Worm (Caenorhabditis elegans): ENCODE results near the gene F31E3.12.
"Not testable (repeated sequence)": the region's sequence is repeated elsewhere in the genome, so short reads cannot be mapped to it uniquely, and the experiment has no call there.

F31E3.12 gene

ce11 chrIII:6973682-6974081 lies 4.5 kb downstream of the F31E3.12 start, which contains the start of gene F31E3.2:
TSS of gene F31E3.2 (plus strand) at chrIII:6973982.
- TF ChIP-seq scrt-1 (GFP tag; IDR thresholded peaks at IDR 0.05) (no peak), tbx-11 (GFP tag; IDR thresholded peaks at IDR 0.05) (no peak), tbx-37 (GFP tag; conservative IDR thresholded peaks at IDR 0.05) (no peak), flt-1 (GFP tag; IDR thresholded peaks at IDR 0.05) (no peak), ceh-36 (tag; optimal IDR thresholded peaks at IDR 0.05) (no peak), tra-4 (tag; optimal IDR thresholded peaks at IDR 0.05) (no peak), sea-1 (GFP tag; conservative IDR thresholded peaks at IDR 0.05) (no peak), pes-1 (GFP tag; IDR thresholded peaks at IDR 0.05) (no peak), ets-7 (tag; optimal IDR thresholded peaks at IDR 0.05) (no peak), ama-1 (optimal IDR thresholded peaks at IDR 0.05) (no peak), F13C5.2 (tag; optimal IDR thresholded peaks at IDR 0.05) (no peak)

- no peak for TF ChIP-seq hmg-4 (GFP tag; optimal IDR thresholded peaks at IDR 0.05)
- no peak for TF ChIP-seq pes-1 (GFP tag; IDR thresholded peaks at IDR 0.05)
- TF ChIP-seq tra-4 (tag; optimal IDR thresholded peaks at IDR 0.05), result no peak
- no peak for TF ChIP-seq F13C5.2 (tag; optimal IDR thresholded peaks at IDR 0.05)
- no peak for TF ChIP-seq scrt-1 (GFP tag; IDR thresholded peaks at IDR 0.05)
- no peak for TF ChIP-seq ama-1 (optimal IDR thresholded peaks at IDR 0.05)
These were observed 5.8 kb downstream of the F31E3.12 start for ce11 chrIII:6974952-6975351.

ce11 chrIII:6978875-6979274 lies 9.7 kb downstream of the F31E3.12 start:
- TF ChIP-seq hnd-1 (tag; optimal IDR thresholded peaks at IDR 0.05), result no peak
- 0 out of 2 replicates have a peak, but pooled peaks have one; percentile 7 for TF ChIP-seq scrt-1 (GFP tag; IDR thresholded peaks at IDR 0.05)
- TF ChIP-seq ama-1 (optimal IDR thresholded peaks at IDR 0.05), result no peak
- no peak for TF ChIP-seq F13C5.2 (tag; optimal IDR thresholded peaks at IDR 0.05)
- no peak for TF ChIP-seq pes-1 (GFP tag; IDR thresholded peaks at IDR 0.05)
- TF ChIP-seq tbx-11 (GFP tag; IDR thresholded peaks at IDR 0.05), result no peak
- no peak for TF ChIP-seq ets-7 (tag; optimal IDR thresholded peaks at IDR 0.05)
- peak; percentile 80 for TF ChIP-seq hmg-4 (GFP tag; optimal IDR thresholded peaks at IDR 0.05)

- TF ChIP-seq sea-1 (GFP tag; conservative IDR thresholded peaks at IDR 0.05) (no peak), B0310.2 (tag; optimal IDR thresholded peaks at IDR 0.05) (no peak), tbx-11 (GFP tag; IDR thresholded peaks at IDR 0.05) (no peak), scrt-1 (GFP tag; IDR thresholded peaks at IDR 0.05) (no peak), F13C5.2 (tag; optimal IDR thresholded peaks at IDR 0.05) (no peak), ama-1 (optimal IDR thresholded peaks at IDR 0.05) (no peak), hmg-4 (GFP tag; optimal IDR thresholded peaks at IDR 0.05) (no peak), ets-7 (tag; optimal IDR thresholded peaks at IDR 0.05) (no peak), tbx-37 (GFP tag; conservative IDR thresholded peaks at IDR 0.05) (no peak), pes-1 (GFP tag; IDR thresholded peaks at IDR 0.05) (no peak), aly-1 (tag; optimal IDR thresholded peaks at IDR 0.05) (no peak), tra-4 (tag; optimal IDR thresholded peaks at IDR 0.05) (no peak), ceh-36 (tag; optimal IDR thresholded peaks at IDR 0.05) (no peak), ceh-13 (GFP tag; optimal IDR thresholded peaks at IDR 0.05) (no peak), hmbx-1 (tag; optimal IDR thresholded peaks at IDR 0.05) (no peak), hnd-1 (tag; optimal IDR thresholded peaks at IDR 0.05) (no peak), flt-1 (GFP tag; IDR thresholded peaks at IDR 0.05) (no peak)
These were observed 10.4 kb downstream of the F31E3.12 start, which contains the start of gene ceh-20 for ce11 chrIII:6979584-6979983. TSS of gene ceh-20 (plus strand) at chrIII:6979884.

- not testable (repeated sequence) for TF ChIP-seq ceh-13 (GFP tag; optimal IDR thresholded peaks at IDR 0.05); hnd-1 (tag; optimal IDR thresholded peaks at IDR 0.05); ceh-36 (tag; optimal IDR thresholded peaks at IDR 0.05)
These were observed 12.9 kb downstream of the F31E3.12 start, which contains the start of gene F31E3.6 for ce11 chrIII:6981989-6982553. TSS of gene F31E3.6 (plus strand) at chrIII:6982081.

- no peak for TF ChIP-seq flt-1 (GFP tag; IDR thresholded peaks at IDR 0.05)
- no peak for TF ChIP-seq F13C5.2 (tag; optimal IDR thresholded peaks at IDR 0.05)
- no peak for TF ChIP-seq tra-4 (tag; optimal IDR thresholded peaks at IDR 0.05)
- TF ChIP-seq pes-1 (GFP tag; IDR thresholded peaks at IDR 0.05), result no peak
- TF ChIP-seq hmg-4 (GFP tag; optimal IDR thresholded peaks at IDR 0.05), result no peak
- TF ChIP-seq ama-1 (optimal IDR thresholded peaks at IDR 0.05), result no peak
- TF ChIP-seq sea-1 (GFP tag; conservative IDR thresholded peaks at IDR 0.05), result no peak
- no peak for TF ChIP-seq aly-1 (tag; optimal IDR thresholded peaks at IDR 0.05)
- TF ChIP-seq ets-7 (tag; optimal IDR thresholded peaks at IDR 0.05), result no peak
- TF ChIP-seq hnd-1 (tag; optimal IDR thresholded peaks at IDR 0.05), result no peak
- no peak for TF ChIP-seq scrt-1 (GFP tag; IDR thresholded peaks at IDR 0.05)
- no peak for TF ChIP-seq tbx-37 (GFP tag; conservative IDR thresholded peaks at IDR 0.05)
These were observed 18.9 kb downstream of the F31E3.12 start for ce11 chrIII:6988060-6988459.

ce11 chrIII:6989201-6989600 lies 20.0 kb downstream of the F31E3.12 start:
- TF ChIP-seq F13C5.2 (tag; optimal IDR thresholded peaks at IDR 0.05) (no peak), tbx-11 (GFP tag; IDR thresholded peaks at IDR 0.05) (no peak), tra-4 (tag; optimal IDR thresholded peaks at IDR 0.05) (no peak), aly-1 (tag; optimal IDR thresholded peaks at IDR 0.05) (no peak), hnd-1 (tag; optimal IDR thresholded peaks at IDR 0.05) (no peak), scrt-1 (GFP tag; IDR thresholded peaks at IDR 0.05) (no peak), tbx-37 (GFP tag; conservative IDR thresholded peaks at IDR 0.05) (no peak), flt-1 (GFP tag; IDR thresholded peaks at IDR 0.05) (no peak), ets-7 (tag; optimal IDR thresholded peaks at IDR 0.05) (no peak), hmbx-1 (tag; optimal IDR thresholded peaks at IDR 0.05) (no peak), ceh-36 (tag; optimal IDR thresholded peaks at IDR 0.05) (no peak), sea-1 (GFP tag; conservative IDR thresholded peaks at IDR 0.05) (no peak), pes-1 (GFP tag; IDR thresholded peaks at IDR 0.05) (no peak), hmg-4 (GFP tag; optimal IDR thresholded peaks at IDR 0.05) (no peak), ama-1 (optimal IDR thresholded peaks at IDR 0.05) (no peak)

- TF ChIP-seq F13C5.2 (tag; optimal IDR thresholded peaks at IDR 0.05) (no peak), hmg-4 (GFP tag; optimal IDR thresholded peaks at IDR 0.05) (no peak), tbx-11 (GFP tag; IDR thresholded peaks at IDR 0.05) (no peak), ets-7 (tag; optimal IDR thresholded peaks at IDR 0.05) (no peak)
These were observed 20.7 kb downstream of the F31E3.12 start, which contains the start of gene prk-1 for ce11 chrIII:6989900-6990299. TSS of gene prk-1 (plus strand) at chrIII:6990168.

All from whole organism, early embryonic.